Worm (Caenorhabditis elegans) whole organism, young adult: ENCODE data around the gene Y22F5A.11.

Experiments used
- C17E4.6 ChIP-seq: fragments of 200-800 bp; sonication (Bioruptor generic); IDR thresholded peaks from 2 replicates; pipeline ENCODE4 v1.3.6; 2022; ENCODE audit warnings: missing genetic modification reagents, missing genetic modification characterization, missing compliant biosample characterization
- F10E7.11 ChIP-seq: sonication (generic microtip); optimal IDR thresholded peaks from 2 replicates; lab custom pipeline; 2017; ENCODE audit warnings: mild to moderate bottlenecking, missing genetic modification characterization, moderate library complexity, missing compliant biosample characterization
- F22D6.2 ChIP-seq: sonication (generic microtip); optimal IDR thresholded peaks from 2 replicates; lab custom pipeline; 2016; ENCODE audit warnings: mild to moderate bottlenecking, missing genetic modification characterization, missing compliant biosample characterization
- F33H1.4 ChIP-seq: fragments of 200-800 bp; sonication (Bioruptor generic); IDR thresholded peaks from 2 replicates; pipeline ENCODE4 v1.3.6; 2022; ENCODE audit warnings: missing genetic modification reagents, missing genetic modification characterization, missing compliant biosample characterization
- F49E8.2 ChIP-seq: sonication (generic microtip); optimal IDR thresholded peaks from 3 replicates; lab custom pipeline; 2017; ENCODE audit warnings: missing genetic modification characterization, mild to moderate bottlenecking, missing compliant biosample characterization, antibody characterized with exemption, moderate library complexity; ENCODE audit not compliant: insufficient read depth
- F55B11.4 ChIP-seq: sonication (generic microtip); optimal IDR thresholded peaks from 2 replicates; lab custom pipeline; 2016; ENCODE audit warnings: missing compliant biosample characterization, missing genetic modification characterization, borderline replicate concordance; ENCODE audit not compliant: insufficient read depth
- F57C9.4 ChIP-seq: sonication (generic microtip); optimal IDR thresholded peaks from 2 replicates; lab custom pipeline; 2017; ENCODE audit warnings: mild to moderate bottlenecking, missing genetic modification characterization, missing compliant biosample characterization
- Y53F4B.3 ChIP-seq: fragments of 200-800 bp; sonication (Bioruptor generic); IDR thresholded peaks from 2 replicates; pipeline ENCODE4 v1.3.6; 2022; ENCODE audit warnings: missing genetic modification reagents, missing genetic modification characterization, missing compliant biosample characterization
- ZK185.1 ChIP-seq: sonication (generic microtip); optimal IDR thresholded peaks from 2 replicates; lab custom pipeline; 2016; ENCODE audit warnings: mild to moderate bottlenecking, missing genetic modification characterization, missing compliant biosample characterization; ENCODE audit not compliant: poor library complexity, severe bottlenecking
- akir-1 ChIP-seq: fragments of 200-800 bp; sonication (Bioruptor generic); optimal IDR thresholded peaks from 2 replicates; lab custom pipeline; 2018; ENCODE audit warnings: mild to moderate bottlenecking, missing genetic modification characterization, moderate library complexity, missing compliant biosample characterization
- ama-1 ChIP-seq, 3 experiments: fragments of 150-350 bp in 1 of 3; sonication (generic microtip) in 2 of 3; optimal IDR thresholded peaks; 2 replicates each; lab custom pipeline; 2014 to 2018; ENCODE audit warnings: missing biosample characterization in 2 of 3, missing genetic modification characterization in 2 of 3, missing genetic modification reagents in 2 of 3
- aptf-2 ChIP-seq: fragments of 200-800 bp; sonication (Bioruptor generic); conservative IDR thresholded peaks from 2 replicates; pipeline ENCODE4 v1.3.6; 2022; ENCODE audit warnings: missing genetic modification reagents, missing genetic modification characterization, missing compliant biosample characterization
- atf-7 ChIP-seq: sonication (generic microtip); optimal IDR thresholded peaks from 2 replicates; lab custom pipeline; 2017; ENCODE audit warnings: mild to moderate bottlenecking, missing genetic modification characterization, missing compliant biosample characterization
- athp-1 ChIP-seq: sonication (generic microtip); optimal IDR thresholded peaks from 2 replicates; lab custom pipeline; 2017; ENCODE audit warnings: mild to moderate bottlenecking, missing genetic modification characterization, missing compliant biosample characterization
- attf-3 ChIP-seq: fragments of 200-800 bp; sonication (Bioruptor generic); conservative IDR thresholded peaks from 2 replicates; pipeline ENCODE4 v1.3.6; 2022; ENCODE audit warnings: missing genetic modification reagents, missing genetic modification characterization, missing compliant biosample characterization
- attf-5 ChIP-seq: fragments of 200-800 bp; sonication (Bioruptor generic); optimal IDR thresholded peaks from 2 replicates; lab custom pipeline; 2018; ENCODE audit warnings: mild to moderate bottlenecking, missing genetic modification characterization, missing compliant biosample characterization
- attf-6 ChIP-seq: fragments of 200-800 bp; sonication (Bioruptor generic); IDR thresholded peaks from 2 replicates; pipeline ENCODE4 v1.3.6; 2022; ENCODE audit warnings: missing genetic modification reagents, missing genetic modification characterization, missing compliant biosample characterization
- bed-2 ChIP-seq: fragments of 200-800 bp; sonication (Bioruptor generic); IDR thresholded peaks from 2 replicates; pipeline ENCODE4 v1.3.6; 2022; ENCODE audit warnings: missing genetic modification reagents, missing genetic modification characterization, missing compliant biosample characterization
- cebp-2 ChIP-seq: fragments of 200-800 bp; sonication (Bioruptor generic); IDR thresholded peaks from 2 replicates; pipeline ENCODE4 v1.3.6; 2022; ENCODE audit warnings: missing genetic modification characterization, missing compliant biosample characterization
- ceh-79 ChIP-seq: sonication (generic microtip); optimal IDR thresholded peaks from 2 replicates; lab custom pipeline; 2017; ENCODE audit warnings: mild to moderate bottlenecking, missing genetic modification characterization, missing compliant biosample characterization
- dox-1 ChIP-seq: fragments of 200-800 bp; sonication (Bioruptor generic); IDR thresholded peaks from 2 replicates; pipeline ENCODE4 v1.3.6; 2022; ENCODE audit warnings: missing genetic modification reagents, missing genetic modification characterization, missing compliant biosample characterization
- dpff-1 ChIP-seq: sonication (generic microtip); optimal IDR thresholded peaks from 2 replicates; lab custom pipeline; 2017; ENCODE audit warnings: mild to moderate bottlenecking, missing genetic modification characterization, missing compliant biosample characterization
- efl-1 ChIP-seq: fragments of 150-350 bp; optimal IDR thresholded peaks from 2 replicates; lab custom pipeline; 2014; ENCODE audit warnings: missing biosample characterization, missing genetic modification reagents, missing genetic modification characterization
- egl-44 ChIP-seq: fragments of 200-800 bp; sonication (Bioruptor generic); IDR thresholded peaks from 2 replicates; pipeline ENCODE4 v1.3.6; 2022; ENCODE audit warnings: missing genetic modification reagents, missing genetic modification characterization, missing compliant biosample characterization
- ekl-4 ChIP-seq: fragments of 200-800 bp; sonication (Bioruptor generic); IDR thresholded peaks from 2 replicates; pipeline ENCODE4 v1.3.6; 2022; ENCODE audit warnings: missing genetic modification reagents, missing genetic modification characterization, missing compliant biosample characterization
- him-1 ChIP-seq: sonication (generic microtip); optimal IDR thresholded peaks from 2 replicates; lab custom pipeline; 2016; ENCODE audit warnings: missing genotype, missing genetic modification reagents, missing genetic modification characterization, missing compliant biosample characterization
- hmg-1.2 ChIP-seq: fragments of 200-800 bp; sonication (Bioruptor generic); IDR thresholded peaks from 2 replicates; pipeline ENCODE4 v1.3.6; 2022; ENCODE audit warnings: missing genetic modification reagents, missing genetic modification characterization, missing compliant biosample characterization
- hmg-20 ChIP-seq: fragments of 200-800 bp; sonication (Bioruptor generic); IDR thresholded peaks from 2 replicates; pipeline ENCODE4 v1.3.6; 2022; ENCODE audit warnings: missing genetic modification reagents, missing genetic modification characterization, missing compliant biosample characterization
- hrde-1 ChIP-seq: sonication (generic microtip); optimal IDR thresholded peaks from 2 replicates; lab custom pipeline; 2016; ENCODE audit warnings: missing genetic modification characterization, mild to moderate bottlenecking, missing compliant biosample characterization, moderate library complexity, missing genotype, missing genetic modification reagents, borderline replicate concordance
- lin-26 ChIP-seq: fragments of 200-800 bp; sonication (Bioruptor generic); IDR thresholded peaks from 2 replicates; pipeline ENCODE4 v1.3.6; 2022; ENCODE audit warnings: missing genetic modification reagents, missing genetic modification characterization, missing compliant biosample characterization
- lin-54 ChIP-seq: fragments of 200-800 bp; sonication (Bioruptor generic); optimal IDR thresholded peaks from 2 replicates; lab custom pipeline; 2018; ENCODE audit warnings: mild to moderate bottlenecking, missing genetic modification characterization, missing compliant biosample characterization
- lsl-1 ChIP-seq: fragments of 200-800 bp; sonication (Bioruptor generic); optimal IDR thresholded peaks from 2 replicates; lab custom pipeline; 2018; ENCODE audit warnings: mild to moderate bottlenecking, missing genetic modification characterization, moderate library complexity, missing compliant biosample characterization
- mel-28 ChIP-seq: sonication (generic microtip); optimal IDR thresholded peaks from 2 replicates; lab custom pipeline; 2016; ENCODE audit warnings: borderline replicate concordance, mild to moderate bottlenecking, missing genetic modification characterization, missing compliant biosample characterization
- nfya-1 ChIP-seq: sonication (generic microtip); optimal IDR thresholded peaks from 2 replicates; lab custom pipeline; 2017; ENCODE audit warnings: antibody characterized with exemption, missing compliant biosample characterization, missing genetic modification characterization, borderline replicate concordance; ENCODE audit not compliant: insufficient read depth
- nfya-2 ChIP-seq: fragments of 200-800 bp; sonication (Bioruptor generic); IDR thresholded peaks from 2 replicates; pipeline ENCODE4 v1.3.6; 2022; ENCODE audit warnings: missing genetic modification reagents, missing genetic modification characterization, missing compliant biosample characterization
- nhr-120 ChIP-seq: fragments of 200-800 bp; sonication (Bioruptor generic); IDR thresholded peaks from 2 replicates; pipeline ENCODE4 v1.3.6; 2022; ENCODE audit warnings: missing genetic modification characterization, missing compliant biosample characterization
- nhr-27 ChIP-seq: fragments of 200-800 bp; sonication (Bioruptor generic); optimal IDR thresholded peaks from 2 replicates; lab custom pipeline; 2018; ENCODE audit warnings: mild to moderate bottlenecking, missing genetic modification characterization, moderate library complexity, missing compliant biosample characterization
- nhr-90 ChIP-seq: sonication (generic microtip); optimal IDR thresholded peaks from 2 replicates; lab custom pipeline; 2016; ENCODE audit warnings: missing genotype, mild to moderate bottlenecking, missing genetic modification characterization, missing compliant biosample characterization
- pha-4 ChIP-seq: fragments of 150-350 bp; sonication (generic microtip); optimal IDR thresholded peaks from 2 replicates; lab custom pipeline; 2014; ENCODE audit warnings: missing biosample characterization, missing genetic modification reagents, missing genetic modification characterization
- rpc-1 ChIP-seq, 2 experiments: fragments of 150-350 bp in 1 of 2; sonication (generic microtip) in 1 of 2; optimal IDR thresholded peaks; 2 replicates each; lab custom pipeline; 2014 to 2018; ENCODE audit warnings: missing biosample characterization in 1 of 2, missing genetic modification characterization in 1 of 2, missing genetic modification reagents in 1 of 2, missing genotype in 1 of 2
- somi-1 ChIP-seq: fragments of 200-800 bp; sonication (Bioruptor generic); optimal IDR thresholded peaks from 2 replicates; lab custom pipeline; 2018; ENCODE audit warnings: mild to moderate bottlenecking, missing genetic modification characterization, missing compliant biosample characterization
- tlf-1 ChIP-seq: fragments of 200-800 bp; sonication (Bioruptor generic); optimal IDR thresholded peaks from 2 replicates; lab custom pipeline; 2018; ENCODE audit warnings: mild to moderate bottlenecking, missing genetic modification characterization, missing compliant biosample characterization
- unc-130 ChIP-seq: sonication (generic microtip); optimal IDR thresholded peaks from 2 replicates; lab custom pipeline; 2016; ENCODE audit warnings: missing genetic modification reagents, missing genetic modification characterization, missing compliant biosample characterization
- unc-62 ChIP-seq: fragments of 150-350 bp; optimal IDR thresholded peaks from 2 replicates; lab custom pipeline; 2014; ENCODE audit warnings: missing biosample characterization, missing genetic modification reagents, missing genetic modification characterization
- ztf-6 ChIP-seq: fragments of 200-800 bp; sonication (Bioruptor generic); IDR thresholded peaks from 2 replicates; pipeline ENCODE4 v1.3.6; 2022; ENCODE audit warnings: missing genetic modification reagents, missing genetic modification characterization, missing compliant biosample characterization

Y22F5A.11 gene

DNA sequence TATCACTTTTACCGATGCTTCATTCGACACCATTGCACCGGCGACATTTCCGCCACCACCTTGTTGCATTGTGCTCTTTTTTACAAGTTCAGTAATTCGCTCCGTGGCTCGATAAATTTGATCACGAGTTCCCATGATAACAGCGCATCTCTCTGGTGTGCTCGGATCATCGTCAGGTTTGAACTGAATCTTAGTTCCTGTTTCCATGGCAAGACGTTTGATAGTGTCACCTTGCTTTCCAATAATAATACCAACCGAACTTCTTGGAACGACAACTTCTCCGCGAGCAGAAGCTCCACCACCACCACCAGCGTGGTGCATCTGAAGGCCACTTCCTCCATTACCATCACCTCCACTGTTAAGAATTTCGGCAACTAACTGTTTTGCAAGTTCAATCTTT is 38.3 kb downstream of the Y22F5A.11 start:
- TF ChIP-seq attf-3 (GFP tag; lab: Robert Waterston, UW) (no peak), atf-7 (tag; lab: Kevin White, UChicago) (no peak), lsl-1 (GFP tag; lab: Kevin White, UChicago) (no peak), dox-1 (GFP tag; lab: Robert Waterston, UW) (no peak), ZK185.1 (tag; lab: Kevin White, UChicago) (no peak), F49E8.2 (no peak), aptf-2 (GFP tag; lab: Robert Waterston, UW) (no peak), F33H1.4 (GFP tag; lab: Robert Waterston, UW) (no peak), nfya-2 (GFP tag; lab: Robert Waterston, UW) (no peak), C17E4.6 (no peak), nhr-27 (tag; lab: Kevin White, UChicago) (no peak), ceh-79 (tag; lab: Kevin White, UChicago) (no peak), nhr-90 (tag; lab: Kevin White, UChicago) (no peak), F55B11.4 (no peak), Y53F4B.3 (GFP tag; lab: Robert Waterston, UW) (no peak), hmg-1.2 (GFP tag; lab: Robert Waterston, UW) (no peak), rpc-1 (optimal IDR thresholded peaks at IDR 0.05; lab: Kevin White, UChicago) (no peak), rpc-1 (tag; optimal IDR thresholded peaks at IDR 0.05; lab: Kevin White, UChicago) (no peak), athp-1 (tag; lab: Kevin White, UChicago) (no peak)

DNA sequence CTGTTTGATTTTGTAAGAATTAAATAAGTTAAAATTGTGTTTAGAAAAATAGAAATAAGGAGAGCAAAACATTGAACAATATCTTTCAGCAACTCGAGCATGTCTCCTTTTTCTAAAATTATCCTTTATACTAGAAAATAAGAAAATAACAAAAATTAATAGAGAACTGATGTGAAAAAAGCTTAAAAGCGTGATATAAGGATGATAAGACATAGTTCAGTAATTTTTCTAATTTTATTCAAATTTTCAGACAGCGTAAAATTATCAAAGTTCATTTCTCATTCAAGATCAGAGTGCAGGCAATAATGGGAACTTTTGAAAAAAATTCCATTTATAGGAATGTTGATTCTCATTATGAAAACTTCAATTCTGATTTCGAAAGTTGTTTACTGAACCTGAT is 42.1 kb downstream of the Y22F5A.11 start, which contains the start of gene str-182:
TSS of gene str-182 (minus strand) at position 101 of the 400 bp plus-strand sequence.
- no peak for TF ChIP-seq lin-54 (GFP tag; lab: Kevin White, UChicago)
- no peak for TF ChIP-seq mel-28
- TF ChIP-seq akir-1 (GFP tag; lab: Kevin White, UChicago) = no peak
- no peak for TF ChIP-seq efl-1 (GFP tag; lab: Kevin White, UChicago)
- TF ChIP-seq hmg-1.2 (GFP tag; lab: Robert Waterston, UW) = no peak
- TF ChIP-seq bed-2 (GFP tag; lab: Robert Waterston, UW) = no peak
- TF ChIP-seq attf-5 (GFP tag; lab: Kevin White, UChicago) = no peak
- TF ChIP-seq him-1 (tag; lab: Kevin White, UChicago) = no peak
- no peak for TF ChIP-seq rpc-1 (optimal IDR thresholded peaks at IDR 0.05; lab: Kevin White, UChicago)
- no peak for TF ChIP-seq rpc-1 (tag; optimal IDR thresholded peaks at IDR 0.05; lab: Kevin White, UChicago)
- TF ChIP-seq unc-130 (GFP tag; lab: Kevin White, UChicago) = no peak
- no peak for TF ChIP-seq hrde-1 (tag; lab: Kevin White, UChicago)
- no peak for TF ChIP-seq F10E7.11 (tag; lab: Kevin White, UChicago)
- TF ChIP-seq ekl-4 = no peak
- no peak for TF ChIP-seq athp-1 (tag; lab: Kevin White, UChicago)
- TF ChIP-seq pha-4 = no peak

DNA sequence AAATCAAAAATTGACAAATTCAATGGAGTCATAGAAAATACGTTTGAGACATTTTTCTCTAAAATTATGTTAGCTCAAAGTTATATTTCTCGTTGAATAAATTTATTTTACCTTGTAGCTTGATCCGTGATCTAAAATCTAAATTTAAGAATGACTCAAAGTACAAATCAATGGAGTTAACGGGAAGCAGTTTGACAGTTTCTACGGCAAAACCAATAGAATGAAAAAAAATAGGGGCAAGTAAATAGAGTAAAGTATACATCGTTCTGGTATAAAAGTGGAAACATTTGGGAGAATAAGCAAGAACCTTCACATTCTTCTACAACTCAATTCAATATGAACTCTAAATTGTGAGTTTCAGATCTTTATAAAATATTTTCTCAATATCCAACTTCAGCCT is 44.5 kb downstream of the Y22F5A.11 start, which contains the start of gene fipr-6:
TSS of gene fipr-6 (plus strand) at position 301 of the 400 bp plus-strand sequence.
- no peak for TF ChIP-seq F57C9.4 (tag; lab: Kevin White, UChicago)
- TF ChIP-seq F22D6.2 (tag; lab: Kevin White, UChicago) = no peak
- no peak for TF ChIP-seq atf-7 (tag; lab: Kevin White, UChicago)
- no peak for TF ChIP-seq nhr-27 (tag; lab: Kevin White, UChicago)
- TF ChIP-seq nhr-120 = no peak
- no peak for TF ChIP-seq attf-6
- TF ChIP-seq ama-1 (optimal IDR thresholded peaks at IDR 0.05; lab: Kevin White, UChicago) = no peak
- no peak for TF ChIP-seq ama-1 (GFP tag; optimal IDR thresholded peaks at IDR 0.05; lab: Kevin White, UChicago)
- no peak for TF ChIP-seq cebp-2 (GFP tag; lab: Robert Waterston, UW)
- TF ChIP-seq C17E4.6 = no peak
- TF ChIP-seq unc-62 (GFP tag; lab: Kevin White, UChicago) = no peak
- no peak for TF ChIP-seq him-1 (tag; lab: Kevin White, UChicago)
- no peak for TF ChIP-seq F49E8.2
- no peak for TF ChIP-seq dpff-1 (tag; lab: Kevin White, UChicago)
- no peak for TF ChIP-seq tlf-1 (GFP tag; lab: Kevin White, UChicago)
- TF ChIP-seq ztf-6 (GFP tag; lab: Robert Waterston, UW) = no peak
- TF ChIP-seq nfya-1 (tag; lab: Kevin White, UChicago) = no peak
- TF ChIP-seq hmg-20 (GFP tag; lab: Robert Waterston, UW) = no peak
- no peak for TF ChIP-seq somi-1 (GFP tag; lab: Kevin White, UChicago)
- no peak for TF ChIP-seq egl-44 (GFP tag; lab: Robert Waterston, UW)
- no peak for TF ChIP-seq lin-26 (GFP tag; lab: Robert Waterston, UW)
